Worm (Caenorhabditis elegans): Measurements from ENCODE around the gene clec-133.

ce11 chrII:3560592-3560991, 17.6 kb upstream of the clec-133 start, which contains the start of gene W10G11.1:
- TF ChIP-seq him-1 (tag; optimal IDR thresholded peaks at IDR 0.05), result no peak
- TF ChIP-seq W03F9.2 (tag; optimal IDR thresholded peaks at IDR 0.05), result no peak

Measured in whole organism, L4/young adult.